Worm (Caenorhabditis elegans) whole organism, late embryonic: ENCODE measurements around the gene sec-23.

Source experiments
- F13H6.1 ChIP-seq: sonication (generic microtip); optimal IDR thresholded peaks from 2 replicates; lab custom pipeline; 2016; ENCODE audit warnings: missing genetic modification characterization, missing compliant biosample characterization
- K02D7.2 ChIP-seq: sonication (generic microtip); optimal IDR thresholded peaks from 2 replicates; lab custom pipeline; 2017; ENCODE audit warnings: mild to moderate bottlenecking, missing genetic modification characterization, missing compliant biosample characterization
- K09A11.1 ChIP-seq: sonication (generic microtip); optimal IDR thresholded peaks from 2 replicates; lab custom pipeline; 2017; ENCODE audit warnings: antibody characterized with exemption, mild to moderate bottlenecking, missing genetic modification characterization, missing compliant biosample characterization; ENCODE audit not compliant: insufficient read depth
- ahr-1 ChIP-seq: sonication (generic microtip); optimal IDR thresholded peaks from 2 replicates; lab custom pipeline; 2016; ENCODE audit warnings: missing genetic modification characterization, missing compliant biosample characterization
- ama-1 ChIP-seq: fragments of 150-350 bp; optimal IDR thresholded peaks from 2 replicates; lab custom pipeline; 2014
- ceh-18 ChIP-seq: sonication (generic microtip); optimal IDR thresholded peaks from 2 replicates; lab custom pipeline; 2016; ENCODE audit warnings: missing genetic modification characterization, missing compliant biosample characterization
- ceh-2 ChIP-seq: sonication (generic microtip); optimal IDR thresholded peaks from 2 replicates; lab custom pipeline; 2016; ENCODE audit warnings: missing genotype, missing genetic modification characterization, missing compliant biosample characterization
- ceh-22 ChIP-seq: sonication (generic microtip); optimal IDR thresholded peaks from 2 replicates; lab custom pipeline; 2017; ENCODE audit warnings: missing biosample characterization, missing genetic modification characterization
- ceh-30 ChIP-seq: fragments of 150-350 bp; optimal IDR thresholded peaks from 2 replicates; lab custom pipeline; 2014; ENCODE audit warnings: missing biosample characterization, missing genetic modification characterization
- ceh-48 ChIP-seq: sonication (generic microtip); optimal IDR thresholded peaks from 2 replicates; lab custom pipeline; 2016; ENCODE audit warnings: missing genetic modification characterization, inconsistent platforms, missing compliant biosample characterization
- ceh-6 ChIP-seq: fragments of 200-800 bp; sonication (Bioruptor generic); optimal IDR thresholded peaks from 2 replicates; lab custom pipeline; 2018; ENCODE audit warnings: mild to moderate bottlenecking, missing genetic modification characterization, missing compliant biosample characterization
- ceh-9 ChIP-seq: sonication (generic microtip); optimal IDR thresholded peaks from 2 replicates; lab custom pipeline; 2016; ENCODE audit warnings: mild to moderate bottlenecking, missing genetic modification characterization, inconsistent platforms, missing compliant biosample characterization
- che-1 ChIP-seq: sonication (generic microtip); optimal IDR thresholded peaks from 2 replicates; lab custom pipeline; 2016; ENCODE audit warnings: mild to moderate bottlenecking, missing genetic modification characterization, missing compliant biosample characterization
- dmd-4 ChIP-seq: sonication (generic microtip); optimal IDR thresholded peaks from 2 replicates; lab custom pipeline; 2016; ENCODE audit warnings: borderline replicate concordance, missing genetic modification characterization, missing compliant biosample characterization
- eyg-1 ChIP-seq: sonication (generic microtip); optimal IDR thresholded peaks from 2 replicates; lab custom pipeline; 2016; ENCODE audit warnings: missing genotype, missing genetic modification characterization, missing compliant biosample characterization
- fax-1 ChIP-seq: sonication (generic microtip); optimal IDR thresholded peaks from 2 replicates; lab custom pipeline; 2016; ENCODE audit warnings: missing genotype, missing genetic modification characterization, missing compliant biosample characterization
- gmeb-2 ChIP-seq: sonication (generic microtip); optimal IDR thresholded peaks from 2 replicates; lab custom pipeline; 2016; ENCODE audit warnings: missing genetic modification characterization, inconsistent platforms, missing compliant biosample characterization
- hlh-13 ChIP-seq: fragments of 200-800 bp; sonication (Bioruptor generic); optimal IDR thresholded peaks from 2 replicates; lab custom pipeline; 2018; ENCODE audit warnings: mild to moderate bottlenecking, missing genetic modification characterization, missing compliant biosample characterization
- hlh-15 ChIP-seq: sonication (generic microtip); optimal IDR thresholded peaks from 2 replicates; lab custom pipeline; 2016; ENCODE audit warnings: missing genetic modification characterization, missing compliant biosample characterization
- hlh-6 ChIP-seq: sonication (generic microtip); optimal IDR thresholded peaks from 2 replicates; lab custom pipeline; 2016; ENCODE audit warnings: missing genotype, missing genetic modification characterization, missing compliant biosample characterization
- hlh-8 ChIP-seq: sonication (generic microtip); optimal IDR thresholded peaks from 2 replicates; lab custom pipeline; 2016; ENCODE audit warnings: missing genotype, missing genetic modification characterization, missing compliant biosample characterization
- lim-6 ChIP-seq: sonication (generic microtip); optimal IDR thresholded peaks from 2 replicates; lab custom pipeline; 2016; ENCODE audit warnings: missing genetic modification characterization, missing compliant biosample characterization
- lin-11 ChIP-seq: fragments of 200-800 bp; sonication (Bioruptor generic); optimal IDR thresholded peaks from 2 replicates; lab custom pipeline; 2018; ENCODE audit warnings: mild to moderate bottlenecking, missing genetic modification characterization, missing compliant biosample characterization
- madf-2 ChIP-seq: sonication (generic microtip); optimal IDR thresholded peaks from 2 replicates; lab custom pipeline; 2017; ENCODE audit warnings: missing genetic modification characterization, missing compliant biosample characterization
- mec-3 ChIP-seq: sonication (generic microtip); optimal IDR thresholded peaks from 2 replicates; lab custom pipeline; 2016; ENCODE audit warnings: borderline replicate concordance, missing genetic modification characterization, missing compliant biosample characterization
- odd-2 ChIP-seq: sonication (generic microtip); optimal IDR thresholded peaks from 2 replicates; lab custom pipeline; 2017; ENCODE audit warnings: antibody characterized with exemption, mild to moderate bottlenecking, missing genetic modification characterization, missing compliant biosample characterization
- pat-9 ChIP-seq: fragments of 200-800 bp; sonication (Bioruptor generic); optimal IDR thresholded peaks from 2 replicates; lab custom pipeline; 2018; ENCODE audit warnings: mild to moderate bottlenecking, missing genetic modification characterization, moderate library complexity, missing compliant biosample characterization
- pqm-1 ChIP-seq: sonication (generic microtip); optimal IDR thresholded peaks from 2 replicates; lab custom pipeline; 2016; ENCODE audit warnings: missing genetic modification characterization, missing compliant biosample characterization
- pros-1 ChIP-seq: fragments of 150-350 bp; optimal IDR thresholded peaks from 2 replicates; lab custom pipeline; 2014; ENCODE audit warnings: missing biosample characterization, missing genetic modification reagents, missing genetic modification characterization
- ref-2 ChIP-seq: sonication (generic microtip); optimal IDR thresholded peaks from 2 replicates; lab custom pipeline; 2016; ENCODE audit warnings: missing genetic modification characterization, missing compliant biosample characterization
- sox-2 ChIP-seq: fragments of 200-800 bp; sonication (Bioruptor generic); IDR thresholded peaks from 2 replicates; pipeline ENCODE4 v1.3.6; 2022; ENCODE audit warnings: missing genetic modification reagents, missing genetic modification characterization, missing compliant biosample characterization
- syd-9 ChIP-seq: sonication (generic microtip); optimal IDR thresholded peaks from 2 replicates; lab custom pipeline; 2016; ENCODE audit warnings: mild to moderate bottlenecking, missing genetic modification characterization, moderate library complexity, missing compliant biosample characterization
- ttx-3 ChIP-seq: sonication (generic microtip); optimal IDR thresholded peaks from 2 replicates; lab custom pipeline; 2016; ENCODE audit warnings: missing genetic modification reagents, missing genetic modification characterization, missing compliant biosample characterization
- unc-42 ChIP-seq: sonication (generic microtip); optimal IDR thresholded peaks from 2 replicates; lab custom pipeline; 2016; ENCODE audit warnings: missing genotype, missing genetic modification characterization, missing compliant biosample characterization
- unc-55 ChIP-seq: sonication (generic microtip); optimal IDR thresholded peaks from 2 replicates; lab custom pipeline; 2017; ENCODE audit warnings: missing biosample characterization, missing genetic modification reagents, missing genetic modification characterization
- zip-5 ChIP-seq: sonication (generic microtip); optimal IDR thresholded peaks from 2 replicates; lab custom pipeline; 2016; ENCODE audit warnings: missing genetic modification characterization, missing compliant biosample characterization
- ztf-16 ChIP-seq: sonication (generic microtip); optimal IDR thresholded peaks from 2 replicates; lab custom pipeline; 2017; ENCODE audit warnings: missing genetic modification characterization, missing compliant biosample characterization

sec-23 gene

ce11 chrV:20093940-20094339, 2.9 kb downstream of the sec-23 start:
- no peak for TF ChIP-seq zip-5 (tag; lab: Kevin White, UChicago)
- no peak for TF ChIP-seq mec-3 (tag; lab: Kevin White, UChicago)
- no peak for TF ChIP-seq dmd-4 (tag; lab: Kevin White, UChicago)
- no peak for TF ChIP-seq K02D7.2 (tag; lab: Kevin White, UChicago)
- TF ChIP-seq F13H6.1 = no peak
- TF ChIP-seq ttx-3 = no peak
- TF ChIP-seq ceh-22 = no peak
- TF ChIP-seq ztf-16 (tag; lab: Kevin White, UChicago) = no peak
- no peak for TF ChIP-seq ceh-9
- TF ChIP-seq madf-2 (tag; lab: Kevin White, UChicago) = no peak
- no peak for TF ChIP-seq syd-9 (tag; lab: Kevin White, UChicago)
- TF ChIP-seq pros-1 (tag; lab: Kevin White, UChicago) = no peak
- TF ChIP-seq pqm-1 (tag; lab: Kevin White, UChicago) = no peak
- TF ChIP-seq unc-55 (GFP tag; lab: Kevin White, UChicago) = no peak
- no peak for TF ChIP-seq hlh-6 (tag; lab: Kevin White, UChicago)
- no peak for TF ChIP-seq sox-2 (GFP tag; lab: Robert Waterston, UW)
- TF ChIP-seq lin-11 (tag; lab: Kevin White, UChicago) = no peak

- no peak for TF ChIP-seq gmeb-2 (tag; lab: Kevin White, UChicago)
- TF ChIP-seq ceh-6 (GFP tag; lab: Kevin White, UChicago) = no peak
- no peak for TF ChIP-seq unc-42 (tag; lab: Kevin White, UChicago)
- no peak for TF ChIP-seq ceh-2 (tag; lab: Kevin White, UChicago)
- no peak for TF ChIP-seq hlh-15 (tag; lab: Kevin White, UChicago)
- TF ChIP-seq ceh-9 = no peak
- TF ChIP-seq sox-2 (GFP tag; lab: Robert Waterston, UW) = no peak
- TF ChIP-seq hlh-13 (GFP tag; lab: Kevin White, UChicago) = no peak
Observed at ce11 chrV:20094908-20095307, 3.8 kb downstream of the sec-23 start, which contains the start of gene nlp-69. Gene nlp-69 (minus strand): TSS chrV:20095008.

ce11 chrV:20097164-20097563, 6.1 kb downstream of the sec-23 start:
- TF ChIP-seq K09A11.1 (no peak), ztf-16 (tag; lab: Kevin White, UChicago) (no peak), che-1 (tag; lab: Kevin White, UChicago) (no peak), ceh-18 (tag; lab: Kevin White, UChicago) (no peak), mec-3 (tag; lab: Kevin White, UChicago) (no peak), pat-9 (tag; lab: Kevin White, UChicago) (no peak), hlh-15 (tag; lab: Kevin White, UChicago) (no peak), gmeb-2 (tag; lab: Kevin White, UChicago) (no peak), ceh-30 (tag; lab: Kevin White, UChicago) (no peak), ahr-1 (tag; lab: Kevin White, UChicago) (no peak), hlh-13 (GFP tag; lab: Kevin White, UChicago) (no peak), hlh-8 (tag; lab: Kevin White, UChicago) (no peak), eyg-1 (tag; lab: Kevin White, UChicago) (no peak), lim-6 (no peak), ref-2 (tag; lab: Kevin White, UChicago) (no peak), ama-1 (lab: Kevin White, UChicago) (no peak)
- TF ChIP-seq, all 69 proteins: peak for 0

- TF ChIP-seq fax-1 (tag; lab: Kevin White, UChicago) (no peak), odd-2 (tag; lab: Kevin White, UChicago) (no peak), ceh-48 (tag; lab: Kevin White, UChicago) (peak; percentile 52)
Observed at ce11 chrV:20104417-20104816, 13.4 kb downstream of the sec-23 start.
